Fruit fly (Drosophila melanogaster): Measurements from ENCODE around the gene CG14414.

DNA sequence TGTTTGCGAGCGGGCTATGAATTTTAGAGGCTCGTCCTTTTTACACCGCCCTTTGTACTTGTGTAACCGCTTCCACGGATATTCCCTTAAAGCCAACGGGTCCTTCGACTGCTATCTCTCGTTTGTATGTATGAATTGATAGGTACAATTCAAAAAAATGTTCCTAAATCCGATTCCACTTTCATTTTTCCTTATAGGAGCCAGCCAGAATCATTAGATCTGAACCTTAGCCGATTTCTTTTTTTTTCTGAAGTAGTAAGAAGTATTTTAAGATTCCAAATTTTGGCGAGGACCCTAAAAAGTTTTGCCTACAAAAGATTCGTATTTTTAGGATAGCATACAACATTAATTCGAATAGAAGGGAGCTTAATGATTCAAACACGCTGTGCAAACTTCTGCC, 18.3 kb downstream of the CG14414 start:
- no peak for TF ChIP-seq h (optimal IDR thresholded peaks at IDR 0.05)
- no peak for TF ChIP-seq Sin3A (optimal IDR thresholded peaks at IDR 0.05)

Measured in Kc167 (cell line).